Worm (Caenorhabditis elegans): ENCODE data around the gene srxa-15.

srxa-15 gene

DNA sequence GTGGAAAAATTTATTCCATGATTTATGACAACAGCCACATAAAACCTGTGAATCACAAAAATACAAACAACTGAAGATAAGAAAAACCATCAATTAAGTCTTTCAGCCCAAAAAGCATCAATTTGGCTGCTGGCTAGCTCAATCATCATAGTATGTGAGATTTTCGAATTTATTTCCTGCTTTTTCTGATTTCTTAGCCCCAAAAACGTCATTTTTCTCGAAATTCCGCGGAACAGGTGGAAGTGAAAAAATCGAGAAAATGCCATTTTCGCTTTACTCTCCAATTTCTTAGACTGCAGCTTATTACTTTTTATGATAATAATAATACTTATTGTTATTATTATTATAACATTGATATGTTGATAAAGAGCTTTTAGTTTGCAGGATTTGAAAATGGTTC lies at the start of gene srxa-15:
TSS of gene srxa-15 (plus strand) at position 301 of the 400 bp plus-strand sequence.
- TF ChIP-seq R02D3.7 (tag; optimal IDR thresholded peaks at IDR 0.05): no peak
- no peak for TF ChIP-seq nhr-12 (tag; optimal IDR thresholded peaks at IDR 0.05)
- no peak for TF ChIP-seq aly-2 (tag; optimal IDR thresholded peaks at IDR 0.05)
- TF ChIP-seq nhr-76 (tag; optimal IDR thresholded peaks at IDR 0.05): no peak
- no peak for TF ChIP-seq nhr-25 (tag; optimal IDR thresholded peaks at IDR 0.05)
- TF ChIP-seq fkh-10 (GFP tag; optimal IDR thresholded peaks at IDR 0.05): no peak
- no peak for TF ChIP-seq nhr-43 (tag; optimal IDR thresholded peaks at IDR 0.05; ENCODE audit: poor library complexity, severe bottlenecking)
- TF ChIP-seq tbx-2 (tag; optimal IDR thresholded peaks at IDR 0.05): no peak
- no peak for TF ChIP-seq pha-4 (tag; optimal IDR thresholded peaks at IDR 0.05)
- TF ChIP-seq elt-3 (tag; optimal IDR thresholded peaks at IDR 0.05): no peak
- TF ChIP-seq unc-62 (GFP tag; optimal IDR thresholded peaks at IDR 0.05): no peak
- TF ChIP-seq nhr-11 (tag; optimal IDR thresholded peaks at IDR 0.05): no peak
- no peak for TF ChIP-seq nhr-237 (tag; optimal IDR thresholded peaks at IDR 0.05)
- no peak for TF ChIP-seq nhr-77 (tag; optimal IDR thresholded peaks at IDR 0.05)
- TF ChIP-seq elt-1 (tag; optimal IDR thresholded peaks at IDR 0.05): no peak
- TF ChIP-seq lsy-12 (tag; optimal IDR thresholded peaks at IDR 0.05): no peak

DNA sequence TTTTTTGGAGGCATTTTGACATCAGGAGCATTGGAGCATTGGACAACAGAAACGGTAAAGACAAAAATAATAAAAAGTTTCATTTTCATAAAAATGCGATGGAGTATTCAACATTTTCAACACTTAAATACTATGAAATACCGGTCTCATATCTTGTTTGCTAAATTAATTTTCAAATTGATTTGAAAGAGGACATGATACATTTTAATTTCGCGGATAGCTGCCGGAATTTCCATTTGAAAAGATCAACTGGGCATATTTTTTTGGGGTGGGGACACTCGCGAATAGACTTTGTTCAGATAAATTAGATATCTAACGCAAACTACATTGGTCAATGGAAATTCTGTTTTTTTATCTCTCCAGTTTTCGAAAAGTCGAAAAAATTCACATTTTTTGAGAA lies 47.2 kb upstream of the srxa-15 start, which contains the start of gene F26F2.10:
TSS of gene F26F2.10 (minus strand) at position 101 of the 400 bp plus-strand sequence.
- no peak for TF ChIP-seq nhr-67 (tag; optimal IDR thresholded peaks at IDR 0.05)

DNA sequence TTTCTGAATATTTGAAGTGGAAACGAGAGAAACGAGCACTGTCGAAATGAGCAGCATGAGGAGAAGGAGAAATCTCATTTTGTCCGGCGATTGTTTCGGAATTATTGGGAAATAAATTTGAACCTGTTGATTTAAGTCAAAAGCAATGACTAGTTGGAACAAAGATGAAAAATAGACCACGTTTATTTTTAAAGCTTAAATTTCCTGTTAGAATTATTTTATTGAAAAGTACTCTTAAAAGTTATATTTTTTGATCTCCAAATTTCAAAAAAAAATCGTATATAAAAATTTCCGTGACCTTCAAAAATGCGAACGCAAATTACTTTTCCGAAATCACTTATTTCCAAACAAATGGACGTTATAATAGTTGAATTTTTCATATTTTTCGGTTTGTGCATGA lies 46.3 kb upstream of the srxa-15 start, which contains the start of gene F26F2.11:
TSS of gene F26F2.11 (minus strand) at position 101 of the 400 bp plus-strand sequence.
- TF ChIP-seq unc-39 (tag; optimal IDR thresholded peaks at IDR 0.05) (no peak), nhr-76 (tag; optimal IDR thresholded peaks at IDR 0.05) (no peak)

DNA sequence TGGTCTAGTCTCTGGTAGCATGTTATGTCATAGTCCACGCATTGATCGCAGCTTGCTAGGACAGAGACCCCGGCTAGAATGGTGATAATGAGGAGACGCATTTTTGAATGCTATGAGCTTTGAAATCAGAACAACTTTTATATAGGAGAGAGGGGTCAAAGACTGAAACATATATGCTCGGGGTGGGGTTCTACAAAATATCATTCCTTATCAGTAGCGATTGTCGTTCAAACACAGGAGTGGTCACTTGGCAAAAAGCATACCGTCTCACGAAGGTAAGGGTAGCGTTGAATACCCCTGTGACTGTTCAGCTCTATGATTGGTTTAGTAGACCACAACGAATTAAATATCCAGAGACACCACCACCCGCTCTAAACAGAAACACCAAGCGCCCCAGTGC lies 44.9 kb upstream of the srxa-15 start, which contains the start of gene F46B3.1:
TSS of gene F46B3.1 (minus strand) at position 101 of the 400 bp plus-strand sequence.
- TF ChIP-seq nhr-67 (tag; optimal IDR thresholded peaks at IDR 0.05) (no peak), fkh-2 (tag; optimal IDR thresholded peaks at IDR 0.05) (no peak), ceh-82 (tag; optimal IDR thresholded peaks at IDR 0.05) (no peak), ceh-16 (tag; optimal IDR thresholded peaks at IDR 0.05) (no peak), ztf-4 (tag; optimal IDR thresholded peaks at IDR 0.05) (no peak), egl-5 (tag; optimal IDR thresholded peaks at IDR 0.05) (no peak), lin-39 (tag; optimal IDR thresholded peaks at IDR 0.05) (no peak), daf-12 (tag; optimal IDR thresholded peaks at IDR 0.05) (no peak), egl-27 (tag; optimal IDR thresholded peaks at IDR 0.05) (no peak), sea-2 (GFP tag; optimal IDR thresholded peaks at IDR 0.05) (no peak), hmg-11 (tag; optimal IDR thresholded peaks at IDR 0.05) (no peak), ceh-28 (tag; optimal IDR thresholded peaks at IDR 0.05) (no peak), elt-1 (tag; optimal IDR thresholded peaks at IDR 0.05) (no peak), nhr-43 (tag; optimal IDR thresholded peaks at IDR 0.05; ENCODE audit: poor library complexity, severe bottlenecking) (no peak), R02D3.7 (tag; optimal IDR thresholded peaks at IDR 0.05) (no peak), ztf-11 (tag; optimal IDR thresholded peaks at IDR 0.05) (no peak), elt-3 (tag; optimal IDR thresholded peaks at IDR 0.05) (no peak), nhr-237 (tag; optimal IDR thresholded peaks at IDR 0.05) (no peak), snpc-4 (tag; optimal IDR thresholded peaks at IDR 0.05) (no peak), skn-1 (tag; optimal IDR thresholded peaks at IDR 0.05) (no peak)

DNA sequence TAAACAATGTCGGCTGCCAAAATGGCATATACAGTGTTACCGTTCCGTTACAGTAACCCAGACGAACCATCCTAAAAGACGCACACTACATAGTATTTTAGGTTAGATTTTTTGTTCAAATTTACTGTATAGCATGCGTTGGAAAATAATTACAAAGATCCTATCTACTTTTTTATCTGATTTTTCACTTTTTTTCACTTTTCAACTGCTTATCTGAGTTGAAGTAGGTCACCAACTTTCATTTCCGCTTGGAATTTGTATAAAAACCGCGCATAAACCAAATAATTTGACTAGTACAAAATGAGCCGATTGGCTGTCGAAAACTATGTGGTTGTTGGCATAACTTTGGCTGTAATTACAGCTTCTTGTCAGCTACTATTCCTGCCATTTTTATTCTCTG lies 42.2 kb upstream of the srxa-15 start, which contains the start of gene col-163:
TSS of gene col-163 (plus strand) at position 301 of the 400 bp plus-strand sequence.
- no peak for TF ChIP-seq nhr-25 (tag; optimal IDR thresholded peaks at IDR 0.05)
- no peak for TF ChIP-seq nhr-11 (tag; optimal IDR thresholded peaks at IDR 0.05)
- TF ChIP-seq pha-4 (tag; optimal IDR thresholded peaks at IDR 0.05): no peak
- TF ChIP-seq ceh-28 (tag; optimal IDR thresholded peaks at IDR 0.05): no peak
- TF ChIP-seq daf-12 (tag; optimal IDR thresholded peaks at IDR 0.05): no peak
- TF ChIP-seq lsy-12 (tag; optimal IDR thresholded peaks at IDR 0.05): no peak

DNA sequence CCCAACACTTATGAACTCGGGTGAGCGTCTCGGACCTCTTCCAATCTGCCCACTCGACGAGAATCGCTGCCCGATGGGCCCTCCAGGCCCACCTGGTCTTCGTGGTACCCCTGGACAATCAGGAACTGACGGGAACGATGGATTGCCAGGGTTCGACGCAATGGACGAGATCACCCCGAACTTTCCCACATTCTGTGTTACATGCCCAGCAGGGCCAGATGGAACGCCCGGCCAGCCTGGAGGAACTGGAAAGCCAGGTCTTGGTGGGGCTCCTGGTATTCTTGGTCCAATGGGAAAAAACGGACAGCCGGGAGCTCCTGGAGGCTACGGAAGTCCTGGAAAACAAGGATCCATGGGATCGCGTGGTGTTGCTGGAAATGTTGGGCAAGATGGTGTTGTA lies 41.3 kb upstream of the srxa-15 start:
- no peak for TF ChIP-seq ama-1 (optimal IDR thresholded peaks at IDR 0.05)
- no peak for TF ChIP-seq unc-62 (GFP tag; optimal IDR thresholded peaks at IDR 0.05)

All from whole organism, L3 larva.